Worm (Caenorhabditis elegans) whole organism, young adult: ENCODE measurements around the gene C08E3.13.

ENCODE experiments used
- F57A8.1 ChIP-seq: fragments of 200-800 bp; sonication (Bioruptor generic); optimal IDR thresholded peaks from 2 replicates; lab custom pipeline; 2018; ENCODE audit warnings: mild to moderate bottlenecking, missing genetic modification characterization, moderate library complexity, missing compliant biosample characterization
- ama-1 ChIP-seq, 3 experiments: fragments of 150-350 bp in 1 of 3; sonication (generic microtip) in 2 of 3; optimal IDR thresholded peaks; 2 replicates each; lab custom pipeline; 2014 to 2018; ENCODE audit warnings: missing biosample characterization in 2 of 3, missing genetic modification characterization in 2 of 3, missing genetic modification reagents in 2 of 3
- aptf-2 ChIP-seq: fragments of 200-800 bp; sonication (Bioruptor generic); conservative IDR thresholded peaks from 2 replicates; pipeline ENCODE4 v1.3.6; 2022; ENCODE audit warnings: missing genetic modification reagents, missing genetic modification characterization, missing compliant biosample characterization
- atf-7 ChIP-seq: sonication (generic microtip); optimal IDR thresholded peaks from 2 replicates; lab custom pipeline; 2017; ENCODE audit warnings: mild to moderate bottlenecking, missing genetic modification characterization, missing compliant biosample characterization
- cebp-1 ChIP-seq, 2 experiments: fragments of 200-800 bp in 1 of 2; sonication (Bioruptor generic) in 1 of 2; sonication (generic microtip) in 1 of 2; IDR thresholded peaks in 1 of 2; optimal IDR thresholded peaks in 1 of 2; 2 replicates each; pipeline versions ENCODE4 v1.3.6 to Lab custom; 2017 to 2022; ENCODE audit warnings: missing compliant biosample characterization in 2 of 2, missing genetic modification characterization in 2 of 2, mild to moderate bottlenecking in 1 of 2, missing genetic modification reagents in 1 of 2, moderate library complexity in 1 of 2
- dpl-1 ChIP-seq: fragments of 150-350 bp; optimal IDR thresholded peaks from 2 replicates; lab custom pipeline; 2014; ENCODE audit warnings: missing biosample characterization, missing genetic modification reagents, missing genetic modification characterization
- hsf-1 ChIP-seq: fragments of 200-800 bp; sonication (Bioruptor generic); IDR thresholded peaks from 2 replicates; pipeline ENCODE4 v1.3.6; 2022; ENCODE audit warnings: missing genetic modification reagents, missing genetic modification characterization, missing compliant biosample characterization
- let-526 ChIP-seq: fragments of 200-800 bp; sonication (Bioruptor generic); IDR thresholded peaks from 2 replicates; pipeline ENCODE4 v1.3.6; 2022; ENCODE audit warnings: missing genetic modification reagents, missing genetic modification characterization, missing compliant biosample characterization
- madf-3 ChIP-seq: fragments of 200-800 bp; sonication (Bioruptor generic); IDR thresholded peaks from 2 replicates; pipeline ENCODE4 v1.3.6; 2022; ENCODE audit warnings: missing genetic modification reagents, missing genetic modification characterization, missing compliant biosample characterization
- unc-130 ChIP-seq: sonication (generic microtip); optimal IDR thresholded peaks from 2 replicates; lab custom pipeline; 2016; ENCODE audit warnings: missing genetic modification reagents, missing genetic modification characterization, missing compliant biosample characterization
- unc-62 ChIP-seq: fragments of 150-350 bp; optimal IDR thresholded peaks from 2 replicates; lab custom pipeline; 2014; ENCODE audit warnings: missing biosample characterization, missing genetic modification reagents, missing genetic modification characterization
- ztf-26 ChIP-seq: sonication (generic microtip); optimal IDR thresholded peaks from 2 replicates; lab custom pipeline; 2017; ENCODE audit warnings: missing genetic modification characterization, missing compliant biosample characterization

ce11 chrII:1657202-1657601 lies 25.1 kb upstream of the C08E3.13 start, which contains the start of gene ZC204.12:
- TF ChIP-seq madf-3, result no peak
- TF ChIP-seq let-526 (GFP tag; lab: Robert Waterston, UW), result no peak
- TF ChIP-seq ztf-26 (tag; lab: Kevin White, UChicago), result no peak
- no peak for TF ChIP-seq atf-7
- TF ChIP-seq hsf-1 (GFP tag; lab: Robert Waterston, UW), result no peak
- no peak for TF ChIP-seq unc-130 (GFP tag; lab: Kevin White, UChicago)
- no peak for TF ChIP-seq ama-1 (optimal IDR thresholded peaks at IDR 0.05; lab: Kevin White, UChicago)
- TF ChIP-seq ama-1 (GFP tag; optimal IDR thresholded peaks at IDR 0.05; lab: Kevin White, UChicago), result no peak
- no peak for TF ChIP-seq unc-62 (GFP tag; lab: Kevin White, UChicago)
- TF ChIP-seq F57A8.1 (GFP tag; lab: Kevin White, UChicago), result no peak
- no peak for TF ChIP-seq dpl-1 (GFP tag; lab: Kevin White, UChicago)
- no peak for TF ChIP-seq aptf-2
- TF ChIP-seq cebp-1 (GFP tag; IDR thresholded peaks at IDR 0.05; lab: Robert Waterston, UW), result no peak
- TF ChIP-seq cebp-1 (tag; optimal IDR thresholded peaks at IDR 0.05; lab: Kevin White, UChicago), result no peak
